Fruit fly (Drosophila melanogaster): ENCODE results near the gene Apoltp.

- TF ChIP-seq acj6 (GFP tag; optimal IDR thresholded peaks at IDR 0.05) = no peak
- TF ChIP-seq Lpt (GFP tag; optimal IDR thresholded peaks at IDR 0.05) = no peak
These were observed 14.1 kb upstream of the Apoltp start for dm6 chr2L:9619925-9620324.

Measured in whole organism, prepupa.